Fruit fly (Drosophila melanogaster): ENCODE results near the gene SP555.

SP555 gene

dm6 chr2L:5088649-5089270, 51.3 kb downstream of the SP555 start:
- TF ChIP-seq gl (tag; optimal IDR thresholded peaks at IDR 0.05) (no peak), CG15710 (tag; optimal IDR thresholded peaks at IDR 0.05) (no peak), CG17806 (tag; optimal IDR thresholded peaks at IDR 0.05) (no peak), rn (GFP tag; IDR thresholded peaks at IDR 0.05) (no peak), Snoo (tag; optimal IDR thresholded peaks at IDR 0.05) (no peak), Pif1A (GFP tag; optimal IDR thresholded peaks at IDR 0.05) (no peak), CG10348 (GFP tag; IDR thresholded peaks at IDR 0.05) (no peak)

dm6 chr2L:5089642-5090041, 52.1 kb downstream of the SP555 start:
- TF ChIP-seq gl (tag; optimal IDR thresholded peaks at IDR 0.05): no peak

dm6 chr2L:5090352-5090751, 52.8 kb downstream of the SP555 start:
- TF ChIP-seq CG15710 (tag; optimal IDR thresholded peaks at IDR 0.05): peak; percentile 41
- 0 out of 2 replicates have a peak, but pooled peaks have one; percentile 28 for TF ChIP-seq rn (GFP tag; IDR thresholded peaks at IDR 0.05)
- TF ChIP-seq EcR (GFP tag; optimal IDR thresholded peaks at IDR 0.05): no peak
- TF ChIP-seq CG14655 (GFP tag; optimal IDR thresholded peaks at IDR 0.05): peak; percentile 55
- TF ChIP-seq CG34367 (tag; optimal IDR thresholded peaks at IDR 0.05): peak; percentile 0
- TF ChIP-seq CG8301 (tag; optimal IDR thresholded peaks at IDR 0.05): peak; percentile 60
- peak; percentile 31; the same call in 1 of the 2 replicates for TF ChIP-seq CG12605 (GFP tag; IDR thresholded peaks at IDR 0.05)
- peak; percentile 73; the same call in 2 of the 3 replicates for TF ChIP-seq fd96Ca (GFP tag; IDR thresholded peaks at IDR 0.05)
- peak; percentile 41; the same call in 1 of the 2 replicates for TF ChIP-seq CG32121 (GFP tag; IDR thresholded peaks at IDR 0.05)
- TF ChIP-seq Ets98B (GFP tag; IDR thresholded peaks at IDR 0.05): peak; percentile 16; the same call in 1 of the 2 replicates
- no peak for TF ChIP-seq D1 (tag; optimal IDR thresholded peaks at IDR 0.05)
- no peak for TF ChIP-seq gl (tag; optimal IDR thresholded peaks at IDR 0.05)
- TF ChIP-seq CG9948 (tag; optimal IDR thresholded peaks at IDR 0.05): peak; percentile 24
- 0 out of 2 replicates have a peak, but pooled peaks have one; percentile 20 for TF ChIP-seq CG10348 (GFP tag; IDR thresholded peaks at IDR 0.05)
- peak; percentile 57; the same call in 1 of the 3 replicates for TF ChIP-seq CG4496 (GFP tag; IDR thresholded peaks at IDR 0.05)
- TF ChIP-seq Snoo (tag; optimal IDR thresholded peaks at IDR 0.05): no peak
- no peak for TF ChIP-seq CG13204 (GFP tag; optimal IDR thresholded peaks at IDR 0.05)
- peak; percentile 45 for TF ChIP-seq CG8159 (tag; optimal IDR thresholded peaks at IDR 0.05)
- peak; percentile 59 for TF ChIP-seq Pif1A (GFP tag; optimal IDR thresholded peaks at IDR 0.05)
- TF ChIP-seq CG17806 (tag; optimal IDR thresholded peaks at IDR 0.05): peak; percentile 44
- TF ChIP-seq Pif1B (GFP tag; optimal IDR thresholded peaks at IDR 0.05): no peak
